Worm (Caenorhabditis elegans): ENCODE data around the gene ZK757.2.

ZK757.2 gene

ce11 chrIII:9849111-9849510, 29.6 kb downstream of the ZK757.2 start:
- peak; percentile 60 for TF ChIP-seq T22C8.4 (GFP tag; IDR thresholded peaks at IDR 0.05)
- TF ChIP-seq ztf-23 (GFP tag; IDR thresholded peaks at IDR 0.05): peak; percentile 68
- peak; percentile 88 for TF ChIP-seq flt-1 (GFP tag; IDR thresholded peaks at IDR 0.05)
- peak; percentile 65 for TF ChIP-seq ztf-29 (GFP tag; IDR thresholded peaks at IDR 0.05)
- TF ChIP-seq klf-2 (GFP tag; conservative IDR thresholded peaks at IDR 0.05): peak; percentile 76
- TF ChIP-seq ref-1 (GFP tag; conservative IDR thresholded peaks at IDR 0.05): peak; percentile 62
- TF ChIP-seq tab-1 (GFP tag; IDR thresholded peaks at IDR 0.05): peak; percentile 84

- TF ChIP-seq ztf-23 (GFP tag; IDR thresholded peaks at IDR 0.05): no peak
- no peak for TF ChIP-seq klf-2 (GFP tag; conservative IDR thresholded peaks at IDR 0.05)
- no peak for TF ChIP-seq med-1 (GFP tag; optimal IDR thresholded peaks at IDR 0.05; ENCODE audit: insufficient read depth)
- no peak for TF ChIP-seq tab-1 (GFP tag; IDR thresholded peaks at IDR 0.05)
- TF ChIP-seq cog-1 (tag; optimal IDR thresholded peaks at IDR 0.05): no peak
- TF ChIP-seq ref-1 (GFP tag; conservative IDR thresholded peaks at IDR 0.05): no peak
- no peak for TF ChIP-seq ztf-29 (GFP tag; IDR thresholded peaks at IDR 0.05)
- no peak for TF ChIP-seq T22C8.4 (GFP tag; IDR thresholded peaks at IDR 0.05)
- no peak for TF ChIP-seq flt-1 (GFP tag; IDR thresholded peaks at IDR 0.05)
Observed at ce11 chrIII:9848603-9849002, 30.1 kb downstream of the ZK757.2 start.

ce11 chrIII:9848083-9848482, 30.6 kb downstream of the ZK757.2 start, which contains the start of gene mrpl-36:
Gene mrpl-36 (minus strand): TSS chrIII:9848116.
- TF ChIP-seq klf-2 (GFP tag; conservative IDR thresholded peaks at IDR 0.05): no peak
- no peak for TF ChIP-seq ztf-23 (GFP tag; IDR thresholded peaks at IDR 0.05)
- no peak for TF ChIP-seq T22C8.4 (GFP tag; IDR thresholded peaks at IDR 0.05)
- TF ChIP-seq cog-1 (tag; optimal IDR thresholded peaks at IDR 0.05): no peak
- no peak for TF ChIP-seq ztf-29 (GFP tag; IDR thresholded peaks at IDR 0.05)
- TF ChIP-seq flt-1 (GFP tag; IDR thresholded peaks at IDR 0.05): no peak
- no peak for TF ChIP-seq tab-1 (GFP tag; IDR thresholded peaks at IDR 0.05)
- no peak for TF ChIP-seq ref-1 (GFP tag; conservative IDR thresholded peaks at IDR 0.05)
- TF ChIP-seq med-1 (GFP tag; optimal IDR thresholded peaks at IDR 0.05; ENCODE audit: insufficient read depth): no peak

- TF ChIP-seq cog-1 (tag; optimal IDR thresholded peaks at IDR 0.05) (no peak), tab-1 (GFP tag; IDR thresholded peaks at IDR 0.05) (no peak)
Observed at ce11 chrIII:9846093-9846492, 32.6 kb downstream of the ZK757.2 start, which contains the start of gene K11H3.2. Gene K11H3.2 (plus strand): TSS chrIII:9846393.

ce11 chrIII:9843715-9844114, 35.0 kb downstream of the ZK757.2 start, which contains the start of gene K11H3.5:
Gene K11H3.5 (plus strand): TSS chrIII:9843768.
- no peak for TF ChIP-seq med-1 (GFP tag; optimal IDR thresholded peaks at IDR 0.05; ENCODE audit: insufficient read depth)
- TF ChIP-seq flt-1 (GFP tag; IDR thresholded peaks at IDR 0.05): no peak
- TF ChIP-seq cog-1 (tag; optimal IDR thresholded peaks at IDR 0.05): no peak
- TF ChIP-seq ref-1 (GFP tag; conservative IDR thresholded peaks at IDR 0.05): no peak
- no peak for TF ChIP-seq tab-1 (GFP tag; IDR thresholded peaks at IDR 0.05)
- TF ChIP-seq klf-2 (GFP tag; conservative IDR thresholded peaks at IDR 0.05): no peak
- TF ChIP-seq T22C8.4 (GFP tag; IDR thresholded peaks at IDR 0.05): no peak
- TF ChIP-seq ztf-29 (GFP tag; IDR thresholded peaks at IDR 0.05): no peak
- TF ChIP-seq ztf-23 (GFP tag; IDR thresholded peaks at IDR 0.05): no peak

ce11 chrIII:9834888-9835287, 43.8 kb downstream of the ZK757.2 start, which contains the start of gene K11H3.8:
Gene K11H3.8 (plus strand): TSS chrIII:9835188.
- TF ChIP-seq klf-2 (GFP tag; conservative IDR thresholded peaks at IDR 0.05) (no peak), med-1 (GFP tag; optimal IDR thresholded peaks at IDR 0.05; ENCODE audit: insufficient read depth) (no peak), T22C8.4 (GFP tag; IDR thresholded peaks at IDR 0.05) (no peak), tab-1 (GFP tag; IDR thresholded peaks at IDR 0.05) (no peak), flt-1 (GFP tag; IDR thresholded peaks at IDR 0.05) (no peak), ztf-23 (GFP tag; IDR thresholded peaks at IDR 0.05) (no peak), ref-1 (GFP tag; conservative IDR thresholded peaks at IDR 0.05) (no peak), ztf-29 (GFP tag; IDR thresholded peaks at IDR 0.05) (no peak), cog-1 (tag; optimal IDR thresholded peaks at IDR 0.05) (no peak)

- TF ChIP-seq T22C8.4 (GFP tag; IDR thresholded peaks at IDR 0.05) (no peak), ztf-29 (GFP tag; IDR thresholded peaks at IDR 0.05) (no peak), med-1 (GFP tag; optimal IDR thresholded peaks at IDR 0.05; ENCODE audit: insufficient read depth) (no peak), flt-1 (GFP tag; IDR thresholded peaks at IDR 0.05) (no peak), tab-1 (GFP tag; IDR thresholded peaks at IDR 0.05) (no peak), ref-1 (GFP tag; conservative IDR thresholded peaks at IDR 0.05) (no peak), cog-1 (tag; optimal IDR thresholded peaks at IDR 0.05) (no peak), klf-2 (GFP tag; conservative IDR thresholded peaks at IDR 0.05) (no peak), ztf-23 (GFP tag; IDR thresholded peaks at IDR 0.05) (no peak)
Observed at ce11 chrIII:9832569-9832968, 46.2 kb downstream of the ZK757.2 start.

- TF ChIP-seq flt-1 (GFP tag; IDR thresholded peaks at IDR 0.05) (no peak), ztf-23 (GFP tag; IDR thresholded peaks at IDR 0.05) (no peak), med-1 (GFP tag; optimal IDR thresholded peaks at IDR 0.05; ENCODE audit: insufficient read depth) (no peak), cog-1 (tag; optimal IDR thresholded peaks at IDR 0.05) (no peak), ref-1 (GFP tag; conservative IDR thresholded peaks at IDR 0.05) (no peak), klf-2 (GFP tag; conservative IDR thresholded peaks at IDR 0.05) (no peak), T22C8.4 (GFP tag; IDR thresholded peaks at IDR 0.05) (no peak), tab-1 (GFP tag; IDR thresholded peaks at IDR 0.05) (no peak), ztf-29 (GFP tag; IDR thresholded peaks at IDR 0.05) (no peak)
Observed at ce11 chrIII:9830502-9830901, 48.2 kb downstream of the ZK757.2 start, which contains the start of gene ZK632.12. Gene ZK632.12 (plus strand): TSS chrIII:9830802.

- TF ChIP-seq tab-1 (GFP tag; IDR thresholded peaks at IDR 0.05): no peak
- TF ChIP-seq cog-1 (tag; optimal IDR thresholded peaks at IDR 0.05): peak; percentile 0
Observed at ce11 chrIII:9827163-9827951, 51.4 kb downstream of the ZK757.2 start, which contains the start of the genes ZK632.10 and ZK632.11. Gene ZK632.10 (minus strand): TSS chrIII:9827722. Gene ZK632.11 (plus strand): TSS chrIII:9827915.

All from whole organism, midembryonic.